Worm (Caenorhabditis elegans) whole organism, late embryonic: Measurements from ENCODE around the gene T28D6.5.
A peak's percentile ranks its signal among the peaks of the same experiment; 100 is the strongest.

Experiments
- C08G9.2 ChIP-seq: sonication (generic microtip); optimal IDR thresholded peaks from 2 replicates; lab custom pipeline; 2016; ENCODE audit warnings: mild to moderate bottlenecking, missing genetic modification characterization, moderate library complexity, missing compliant biosample characterization
- F13H6.1 ChIP-seq: sonication (generic microtip); optimal IDR thresholded peaks from 2 replicates; lab custom pipeline; 2016; ENCODE audit warnings: missing genetic modification characterization, missing compliant biosample characterization
- K02D7.2 ChIP-seq: sonication (generic microtip); optimal IDR thresholded peaks from 2 replicates; lab custom pipeline; 2017; ENCODE audit warnings: mild to moderate bottlenecking, missing genetic modification characterization, missing compliant biosample characterization
- T23F11.4 ChIP-seq: fragments of 200-800 bp; sonication (Bioruptor generic); optimal IDR thresholded peaks from 2 replicates; lab custom pipeline; 2018; ENCODE audit warnings: mild to moderate bottlenecking, missing genetic modification characterization, missing compliant biosample characterization
- Y22D7AL.16 ChIP-seq: sonication (generic microtip); optimal IDR thresholded peaks from 2 replicates; lab custom pipeline; 2016; ENCODE audit warnings: missing genetic modification characterization, missing compliant biosample characterization
- ahr-1 ChIP-seq: sonication (generic microtip); optimal IDR thresholded peaks from 2 replicates; lab custom pipeline; 2016; ENCODE audit warnings: missing genetic modification characterization, missing compliant biosample characterization
- ama-1 ChIP-seq: fragments of 150-350 bp; optimal IDR thresholded peaks from 2 replicates; lab custom pipeline; 2014
- ceh-14 ChIP-seq: sonication (generic microtip); optimal IDR thresholded peaks from 2 replicates; lab custom pipeline; 2016; ENCODE audit warnings: missing genotype, missing genetic modification characterization, missing compliant biosample characterization
- ceh-18 ChIP-seq: sonication (generic microtip); optimal IDR thresholded peaks from 2 replicates; lab custom pipeline; 2016; ENCODE audit warnings: missing genetic modification characterization, missing compliant biosample characterization
- ceh-19 ChIP-seq: fragments of 200-800 bp; sonication (Bioruptor generic); optimal IDR thresholded peaks from 2 replicates; lab custom pipeline; 2018; ENCODE audit warnings: mild to moderate bottlenecking, missing genetic modification characterization, missing compliant biosample characterization
- ceh-31 ChIP-seq: sonication (generic microtip); optimal IDR thresholded peaks from 2 replicates; lab custom pipeline; 2016; ENCODE audit warnings: missing genetic modification characterization, missing compliant biosample characterization
- ceh-34 ChIP-seq: sonication (generic microtip); optimal IDR thresholded peaks from 2 replicates; lab custom pipeline; 2016; ENCODE audit warnings: mild to moderate bottlenecking, missing genetic modification characterization, missing compliant biosample characterization
- ceh-45 ChIP-seq: fragments of 200-800 bp; sonication (Bioruptor generic); IDR thresholded peaks from 2 replicates; pipeline ENCODE4 v1.3.6; 2022; ENCODE audit warnings: missing genetic modification reagents, missing genetic modification characterization, missing compliant biosample characterization
- ceh-48 ChIP-seq: sonication (generic microtip); optimal IDR thresholded peaks from 2 replicates; lab custom pipeline; 2016; ENCODE audit warnings: missing genetic modification characterization, inconsistent platforms, missing compliant biosample characterization
- ceh-6 ChIP-seq: fragments of 200-800 bp; sonication (Bioruptor generic); optimal IDR thresholded peaks from 2 replicates; lab custom pipeline; 2018; ENCODE audit warnings: mild to moderate bottlenecking, missing genetic modification characterization, missing compliant biosample characterization
- ceh-9 ChIP-seq: sonication (generic microtip); optimal IDR thresholded peaks from 2 replicates; lab custom pipeline; 2016; ENCODE audit warnings: mild to moderate bottlenecking, missing genetic modification characterization, inconsistent platforms, missing compliant biosample characterization
- che-1 ChIP-seq: sonication (generic microtip); optimal IDR thresholded peaks from 2 replicates; lab custom pipeline; 2016; ENCODE audit warnings: mild to moderate bottlenecking, missing genetic modification characterization, missing compliant biosample characterization
- dmd-4 ChIP-seq: sonication (generic microtip); optimal IDR thresholded peaks from 2 replicates; lab custom pipeline; 2016; ENCODE audit warnings: borderline replicate concordance, missing genetic modification characterization, missing compliant biosample characterization
- dve-1 ChIP-seq: sonication (generic microtip); optimal IDR thresholded peaks from 2 replicates; lab custom pipeline; 2017; ENCODE audit warnings: antibody characterized with exemption, mild to moderate bottlenecking, missing genetic modification characterization, missing compliant biosample characterization
- ets-4 ChIP-seq: sonication (generic microtip); optimal IDR thresholded peaks from 2 replicates; lab custom pipeline; 2016; ENCODE audit warnings: missing genetic modification characterization, missing compliant biosample characterization
- eyg-1 ChIP-seq: sonication (generic microtip); optimal IDR thresholded peaks from 2 replicates; lab custom pipeline; 2016; ENCODE audit warnings: missing genotype, missing genetic modification characterization, missing compliant biosample characterization
- fax-1 ChIP-seq: sonication (generic microtip); optimal IDR thresholded peaks from 2 replicates; lab custom pipeline; 2016; ENCODE audit warnings: missing genotype, missing genetic modification characterization, missing compliant biosample characterization
- fkh-10 ChIP-seq: fragments of 150-350 bp; optimal IDR thresholded peaks from 2 replicates; lab custom pipeline; 2014; ENCODE audit warnings: missing biosample characterization, missing genetic modification reagents, missing genetic modification characterization
- fkh-6 ChIP-seq: sonication (generic microtip); optimal IDR thresholded peaks from 2 replicates; lab custom pipeline; 2016; ENCODE audit warnings: missing genetic modification characterization, missing compliant biosample characterization
- gmeb-2 ChIP-seq: sonication (generic microtip); optimal IDR thresholded peaks from 2 replicates; lab custom pipeline; 2016; ENCODE audit warnings: missing genetic modification characterization, inconsistent platforms, missing compliant biosample characterization
- hlh-13 ChIP-seq: fragments of 200-800 bp; sonication (Bioruptor generic); optimal IDR thresholded peaks from 2 replicates; lab custom pipeline; 2018; ENCODE audit warnings: mild to moderate bottlenecking, missing genetic modification characterization, missing compliant biosample characterization
- hlh-15 ChIP-seq: sonication (generic microtip); optimal IDR thresholded peaks from 2 replicates; lab custom pipeline; 2016; ENCODE audit warnings: missing genetic modification characterization, missing compliant biosample characterization
- hlh-6 ChIP-seq: sonication (generic microtip); optimal IDR thresholded peaks from 2 replicates; lab custom pipeline; 2016; ENCODE audit warnings: missing genotype, missing genetic modification characterization, missing compliant biosample characterization
- hlh-8 ChIP-seq: sonication (generic microtip); optimal IDR thresholded peaks from 2 replicates; lab custom pipeline; 2016; ENCODE audit warnings: missing genotype, missing genetic modification characterization, missing compliant biosample characterization
- lin-11 ChIP-seq: fragments of 200-800 bp; sonication (Bioruptor generic); optimal IDR thresholded peaks from 2 replicates; lab custom pipeline; 2018; ENCODE audit warnings: mild to moderate bottlenecking, missing genetic modification characterization, missing compliant biosample characterization
- mec-3 ChIP-seq: sonication (generic microtip); optimal IDR thresholded peaks from 2 replicates; lab custom pipeline; 2016; ENCODE audit warnings: borderline replicate concordance, missing genetic modification characterization, missing compliant biosample characterization
- nhr-11 ChIP-seq: fragments of 150-350 bp; optimal IDR thresholded peaks from 2 replicates; lab custom pipeline; 2014; ENCODE audit warnings: missing biosample characterization, missing genetic modification characterization
- nhr-232 ChIP-seq: sonication (generic microtip); optimal IDR thresholded peaks from 2 replicates; lab custom pipeline; 2016; ENCODE audit warnings: missing genetic modification characterization, missing compliant biosample characterization
- npax-4 ChIP-seq: sonication (generic microtip); optimal IDR thresholded peaks from 2 replicates; lab custom pipeline; 2016; ENCODE audit warnings: missing genetic modification characterization, missing compliant biosample characterization
- odd-2 ChIP-seq: sonication (generic microtip); optimal IDR thresholded peaks from 2 replicates; lab custom pipeline; 2017; ENCODE audit warnings: antibody characterized with exemption, mild to moderate bottlenecking, missing genetic modification characterization, missing compliant biosample characterization
- pag-3 ChIP-seq: sonication (generic microtip); optimal IDR thresholded peaks from 2 replicates; lab custom pipeline; 2016; ENCODE audit warnings: missing compliant biosample characterization, missing genetic modification characterization, borderline replicate concordance
- pat-9 ChIP-seq: fragments of 200-800 bp; sonication (Bioruptor generic); optimal IDR thresholded peaks from 2 replicates; lab custom pipeline; 2018; ENCODE audit warnings: mild to moderate bottlenecking, missing genetic modification characterization, moderate library complexity, missing compliant biosample characterization
- pax-1 ChIP-seq: fragments of 150-350 bp; optimal IDR thresholded peaks from 2 replicates; lab custom pipeline; 2014; ENCODE audit warnings: missing biosample characterization, missing genetic modification characterization
- pha-4 ChIP-seq: fragments of 150-350 bp; optimal IDR thresholded peaks from 2 replicates; lab custom pipeline; 2018; ENCODE audit warnings: missing biosample characterization, missing genetic modification reagents, missing genetic modification characterization
- pqm-1 ChIP-seq: sonication (generic microtip); optimal IDR thresholded peaks from 2 replicates; lab custom pipeline; 2016; ENCODE audit warnings: missing genetic modification characterization, missing compliant biosample characterization
- pros-1 ChIP-seq: fragments of 150-350 bp; optimal IDR thresholded peaks from 2 replicates; lab custom pipeline; 2014; ENCODE audit warnings: missing biosample characterization, missing genetic modification reagents, missing genetic modification characterization
- rnt-1 ChIP-seq: sonication (generic microtip); optimal IDR thresholded peaks from 2 replicates; lab custom pipeline; 2016; ENCODE audit warnings: missing genetic modification characterization, missing compliant biosample characterization
- sdc-2 ChIP-seq: sonication (generic microtip); optimal IDR thresholded peaks from 2 replicates; lab custom pipeline; 2016; ENCODE audit warnings: missing genotype, missing genetic modification characterization, missing compliant biosample characterization
- sox-2 ChIP-seq: fragments of 200-800 bp; sonication (Bioruptor generic); IDR thresholded peaks from 2 replicates; pipeline ENCODE4 v1.3.6; 2022; ENCODE audit warnings: missing genetic modification reagents, missing genetic modification characterization, missing compliant biosample characterization
- syd-9 ChIP-seq: sonication (generic microtip); optimal IDR thresholded peaks from 2 replicates; lab custom pipeline; 2016; ENCODE audit warnings: mild to moderate bottlenecking, missing genetic modification characterization, moderate library complexity, missing compliant biosample characterization
- tbx-2 ChIP-seq: sonication (generic microtip); optimal IDR thresholded peaks from 2 replicates; lab custom pipeline; 2016; ENCODE audit warnings: missing genetic modification characterization, missing compliant biosample characterization
- tbx-7 ChIP-seq: sonication (generic microtip); optimal IDR thresholded peaks from 2 replicates; lab custom pipeline; 2016; ENCODE audit warnings: missing genotype, missing genetic modification characterization, missing compliant biosample characterization
- unc-42 ChIP-seq: sonication (generic microtip); optimal IDR thresholded peaks from 2 replicates; lab custom pipeline; 2016; ENCODE audit warnings: missing genotype, missing genetic modification characterization, missing compliant biosample characterization
- unc-55 ChIP-seq: sonication (generic microtip); optimal IDR thresholded peaks from 2 replicates; lab custom pipeline; 2017; ENCODE audit warnings: missing biosample characterization, missing genetic modification reagents, missing genetic modification characterization
- unc-86 ChIP-seq: sonication (generic microtip); optimal IDR thresholded peaks from 2 replicates; lab custom pipeline; 2016; ENCODE audit warnings: missing genetic modification characterization, missing compliant biosample characterization
- zip-5 ChIP-seq: sonication (generic microtip); optimal IDR thresholded peaks from 2 replicates; lab custom pipeline; 2016; ENCODE audit warnings: missing genetic modification characterization, missing compliant biosample characterization
- ztf-16 ChIP-seq: sonication (generic microtip); optimal IDR thresholded peaks from 2 replicates; lab custom pipeline; 2017; ENCODE audit warnings: missing genetic modification characterization, missing compliant biosample characterization

T28D6.5 gene

ce11 chrIII:11311466-11311865 is 22.0 kb upstream of the T28D6.5 start, which contains the start of gene rab-35:
Gene rab-35 (minus strand): TSS chrIII:11311566.
- no peak for TF ChIP-seq rnt-1

DNA sequence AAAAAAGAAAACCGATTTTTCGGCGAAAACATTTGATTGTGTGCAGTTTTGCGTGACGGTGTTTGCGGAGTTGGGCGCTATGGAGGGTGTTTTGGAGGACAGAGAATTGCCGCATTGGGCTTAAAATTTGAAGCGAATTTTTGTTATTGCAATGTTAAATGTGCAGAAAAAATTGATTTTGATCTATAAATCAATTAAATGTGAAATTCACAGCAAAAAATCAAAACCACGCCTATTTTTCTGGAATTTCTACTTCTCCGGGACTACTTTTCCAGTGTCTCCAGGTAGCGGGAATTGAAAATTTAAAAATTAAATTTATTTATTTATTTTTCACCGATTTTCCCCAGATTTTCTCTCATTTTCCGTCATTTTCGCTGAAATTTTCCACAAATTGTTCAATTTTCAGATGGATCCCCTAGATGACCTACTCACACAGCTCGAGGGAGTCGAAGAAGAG is 16.3 kb upstream of the T28D6.5 start, which contains the start of gene mcm-10:
Gene mcm-10, plus strand, starts transcription at position 407 of the 457 bp plus-strand sequence.
- TF ChIP-seq dve-1 (tag; lab: Kevin White, UChicago): peak; percentile 18
- no peak for TF ChIP-seq pax-1 (tag; lab: Kevin White, UChicago)
- peak; percentile 94 for TF ChIP-seq ceh-14
- TF ChIP-seq hlh-13 (GFP tag; lab: Kevin White, UChicago): no peak
- peak; percentile 99 for TF ChIP-seq ceh-31
- TF ChIP-seq gmeb-2: peak; percentile 17
- peak; percentile 21 for TF ChIP-seq Y22D7AL.16 (tag; lab: Kevin White, UChicago)
- peak; percentile 85 for TF ChIP-seq unc-86 (tag; lab: Kevin White, UChicago)
- TF ChIP-seq F13H6.1 (tag; lab: Kevin White, UChicago): peak; percentile 80
- peak; percentile 95 for TF ChIP-seq pqm-1 (tag; lab: Kevin White, UChicago)
- no peak for TF ChIP-seq nhr-232 (tag; lab: Kevin White, UChicago)
- no peak for TF ChIP-seq pha-4 (tag; lab: Kevin White, UChicago)
- no peak for TF ChIP-seq nhr-11 (tag; lab: Kevin White, UChicago)
- TF ChIP-seq hlh-15 (tag; lab: Kevin White, UChicago): peak; percentile 78
- TF ChIP-seq unc-42 (tag; lab: Kevin White, UChicago): peak; percentile 98
- no peak for TF ChIP-seq ceh-6
- peak; percentile 56 for TF ChIP-seq hlh-6 (tag; lab: Kevin White, UChicago)
- peak; percentile 73 for TF ChIP-seq dmd-4 (tag; lab: Kevin White, UChicago)
- TF ChIP-seq npax-4 (tag; lab: Kevin White, UChicago): peak; percentile 19
- TF ChIP-seq mec-3: peak; percentile 45
- TF ChIP-seq syd-9 (tag; lab: Kevin White, UChicago): no peak
- TF ChIP-seq ets-4 (tag; lab: Kevin White, UChicago): peak; percentile 95
- peak; percentile 66 for TF ChIP-seq ceh-19 (GFP tag; lab: Kevin White, UChicago)
- no peak for TF ChIP-seq K02D7.2 (tag; lab: Kevin White, UChicago)
- peak; percentile 43 for TF ChIP-seq unc-55 (GFP tag; lab: Kevin White, UChicago)
- TF ChIP-seq fax-1 (tag; lab: Kevin White, UChicago): peak; percentile 90
- TF ChIP-seq hlh-8 (tag; lab: Kevin White, UChicago): peak; percentile 90
- no peak for TF ChIP-seq pat-9 (tag; lab: Kevin White, UChicago)
- peak; percentile 66 for TF ChIP-seq fkh-6 (tag; lab: Kevin White, UChicago)
- no peak for TF ChIP-seq odd-2 (tag; lab: Kevin White, UChicago)
- TF ChIP-seq tbx-2 (tag; lab: Kevin White, UChicago): peak; percentile 97
- no peak for TF ChIP-seq lin-11
- peak; percentile 78 for TF ChIP-seq ceh-34 (tag; lab: Kevin White, UChicago)
- TF ChIP-seq ztf-16 (tag; lab: Kevin White, UChicago): peak; percentile 83
- TF ChIP-seq pag-3 (tag; lab: Kevin White, UChicago): peak; percentile 52
- no peak for TF ChIP-seq ama-1
- TF ChIP-seq sdc-2 (tag; lab: Kevin White, UChicago): peak; percentile 44
- peak; percentile 92 for TF ChIP-seq ahr-1 (tag; lab: Kevin White, UChicago)
- peak; percentile 95 for TF ChIP-seq zip-5
- TF ChIP-seq ceh-9 (tag; lab: Kevin White, UChicago): no peak
- peak; percentile 43 for TF ChIP-seq T23F11.4 (GFP tag; lab: Kevin White, UChicago)
- no peak for TF ChIP-seq fkh-10 (GFP tag; lab: Kevin White, UChicago)
- TF ChIP-seq ceh-18 (tag; lab: Kevin White, UChicago): peak; percentile 79
- TF ChIP-seq C08G9.2 (tag; lab: Kevin White, UChicago): peak; percentile 95
- TF ChIP-seq pros-1: no peak
- no peak for TF ChIP-seq eyg-1 (tag; lab: Kevin White, UChicago)
- TF ChIP-seq ceh-48 (tag; lab: Kevin White, UChicago): peak; percentile 12
- peak; percentile 69 for TF ChIP-seq che-1 (tag; lab: Kevin White, UChicago)
- no peak for TF ChIP-seq sox-2 (GFP tag; lab: Robert Waterston, UW)
- TF ChIP-seq ceh-45 (GFP tag; lab: Robert Waterston, UW): no peak
- peak; percentile 94 for TF ChIP-seq tbx-7 (tag; lab: Kevin White, UChicago)
